Fruit fly (Drosophila melanogaster): ENCODE results near the gene Nup133.

dm6 chr3R:22732995-22733394 is 42.6 kb downstream of the Nup133 start:
- TF ChIP-seq rn (GFP tag; IDR thresholded peaks at IDR 0.05) (no peak), CG15710 (tag; optimal IDR thresholded peaks at IDR 0.05) (no peak), CG8159 (tag; optimal IDR thresholded peaks at IDR 0.05) (no peak), CG32121 (GFP tag; IDR thresholded peaks at IDR 0.05) (no peak)
